Worm (Caenorhabditis elegans): ENCODE data around the gene D1044.4.

DNA sequence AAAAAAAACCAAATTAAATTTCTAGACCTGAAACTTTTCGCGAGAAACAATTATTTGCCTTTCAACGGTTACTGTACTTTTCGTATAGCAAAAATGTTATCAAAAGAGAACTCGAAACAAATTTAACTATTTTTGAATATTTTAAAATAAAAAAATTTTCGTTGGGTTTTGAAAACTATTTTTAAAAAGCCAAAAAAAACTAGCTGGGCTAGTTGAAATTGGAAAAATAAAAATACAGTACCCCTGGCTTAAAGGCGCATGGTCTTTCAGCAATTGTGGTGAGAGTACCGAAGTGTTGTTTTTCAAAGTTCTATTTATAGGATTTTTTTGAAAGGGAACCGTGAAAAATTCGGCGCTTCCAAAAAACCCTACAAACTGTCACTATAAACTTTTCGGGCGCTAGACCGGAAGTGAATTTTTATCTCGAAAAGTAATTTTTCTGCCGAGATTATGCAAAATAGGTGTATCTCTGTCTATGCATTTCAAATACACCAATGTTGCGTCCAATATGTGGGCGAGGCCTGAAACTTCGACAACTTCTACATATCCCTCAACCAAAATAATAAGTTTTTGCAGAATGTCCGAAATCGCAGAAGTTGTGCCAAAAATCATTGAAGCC, 22.0 kb upstream of the D1044.4 start, which contains the start of gene D1044.1:
- no peak for TF ChIP-seq lsy-2 (tag; optimal IDR thresholded peaks at IDR 0.05)
- no peak for TF ChIP-seq snpc-4 (tag; optimal IDR thresholded peaks at IDR 0.05)
- no peak for TF ChIP-seq blmp-1 (tag; optimal IDR thresholded peaks at IDR 0.05)
- TF ChIP-seq sptf-1 (tag; optimal IDR thresholded peaks at IDR 0.05) = no peak
- TF ChIP-seq unc-62 (GFP tag; optimal IDR thresholded peaks at IDR 0.05) = no peak
- no peak for TF ChIP-seq nhr-76 (tag; optimal IDR thresholded peaks at IDR 0.05)
- no peak for TF ChIP-seq nhr-28 (tag; optimal IDR thresholded peaks at IDR 0.05)
- TF ChIP-seq bed-3 (GFP tag; optimal IDR thresholded peaks at IDR 0.05) = no peak
- TF ChIP-seq nhr-237 (tag; optimal IDR thresholded peaks at IDR 0.05) = no peak
- TF ChIP-seq mab-5 (tag; optimal IDR thresholded peaks at IDR 0.05) = no peak
- TF ChIP-seq nhr-2 (tag; optimal IDR thresholded peaks at IDR 0.05) = no peak
- TF ChIP-seq ceh-43 (GFP tag; optimal IDR thresholded peaks at IDR 0.05) = no peak

Measured in whole organism, mixed stage, embryonic.